Worm (Caenorhabditis elegans): ENCODE results near the gene ztf-14.

ztf-14 gene

DNA sequence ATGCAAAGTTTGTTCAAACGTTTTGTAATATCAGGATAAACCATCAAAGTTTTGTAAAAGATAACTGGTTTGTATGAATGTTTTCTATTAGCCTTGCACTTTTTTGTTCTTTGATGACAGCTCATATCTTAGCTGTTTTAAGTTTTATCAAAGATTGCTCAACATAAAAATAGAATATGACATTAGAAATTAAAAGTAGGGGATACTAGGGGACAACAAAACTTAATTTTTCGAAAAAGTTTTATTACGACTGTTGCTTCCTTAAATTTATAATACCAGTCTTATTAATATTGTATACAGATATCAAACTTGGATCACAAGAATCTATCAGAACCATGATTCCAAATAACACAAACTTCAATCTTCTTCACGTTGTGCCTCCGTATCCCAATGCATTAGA lies at the start of gene ztf-14:
ztf-14 (plus strand) TSS at position 301 of the 400 bp plus-strand sequence.
- TF ChIP-seq unc-62 (GFP tag; optimal IDR thresholded peaks at IDR 0.05) = no peak

DNA sequence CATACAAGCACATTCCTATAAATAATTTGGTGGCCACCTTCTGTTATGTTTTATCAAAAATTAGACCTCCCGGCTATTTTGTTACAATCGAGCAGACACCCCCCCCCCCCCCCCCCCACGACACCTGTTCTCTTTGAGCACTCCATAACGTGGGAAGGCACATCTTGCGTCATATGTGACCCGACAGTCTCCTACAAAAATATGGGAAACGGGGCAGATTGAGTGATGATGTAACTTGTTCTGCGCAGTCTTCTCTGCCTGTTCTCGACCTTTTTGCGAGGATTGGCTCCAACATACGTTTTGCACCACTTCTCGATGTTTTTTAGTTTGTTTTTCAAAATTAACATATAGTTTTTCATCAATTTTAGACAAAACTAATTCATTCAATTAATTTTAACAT lies 48.4 kb upstream of the ztf-14 start:
- TF ChIP-seq unc-62 (GFP tag; optimal IDR thresholded peaks at IDR 0.05) = no peak

DNA sequence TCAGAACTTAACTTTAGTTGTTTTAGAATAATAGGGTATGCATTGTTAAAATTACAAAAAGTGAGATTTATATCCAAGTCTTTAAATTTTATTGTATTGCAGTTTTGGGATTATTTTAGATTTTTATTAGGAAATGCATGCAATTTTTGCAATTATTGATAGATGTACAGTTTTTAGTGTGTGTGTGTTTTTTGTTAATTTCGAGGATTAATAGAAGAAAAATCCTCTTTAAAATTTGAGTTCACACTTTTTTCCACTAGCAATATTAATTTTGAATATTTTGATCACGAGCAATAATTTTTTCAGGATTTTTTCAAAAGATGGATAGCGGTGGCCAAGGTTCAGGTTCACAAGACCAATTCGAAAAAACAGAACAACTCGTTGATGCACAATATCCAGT lies 48.0 kb upstream of the ztf-14 start, which contains the start of gene jmjd-3.2:
jmjd-3.2 (plus strand) TSS at position 301 of the 400 bp plus-strand sequence.
- TF ChIP-seq unc-62 (GFP tag; optimal IDR thresholded peaks at IDR 0.05) = no peak

DNA sequence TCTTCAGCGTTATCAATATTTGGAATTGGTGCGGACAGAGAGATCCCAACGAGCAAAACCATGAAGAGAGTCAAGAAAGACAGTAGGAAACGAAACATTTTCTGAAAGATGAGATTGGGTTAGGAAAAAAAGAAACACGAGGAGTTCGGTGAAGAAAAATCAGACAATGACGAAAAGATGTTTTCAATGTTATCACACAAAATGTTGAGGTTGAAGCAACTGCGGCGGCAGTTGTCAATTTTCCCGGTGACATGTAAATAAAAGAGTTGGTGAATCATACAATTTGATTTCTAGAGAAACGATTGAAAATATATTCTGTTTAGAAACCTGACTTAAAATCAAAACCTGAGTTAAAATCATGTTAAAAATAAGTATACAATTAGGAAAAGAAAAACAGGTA lies 42.1 kb upstream of the ztf-14 start, which contains the start of gene F23D12.7:
F23D12.7 (minus strand) TSS at position 101 of the 400 bp plus-strand sequence.
- no peak for TF ChIP-seq unc-62 (GFP tag; optimal IDR thresholded peaks at IDR 0.05)

DNA sequence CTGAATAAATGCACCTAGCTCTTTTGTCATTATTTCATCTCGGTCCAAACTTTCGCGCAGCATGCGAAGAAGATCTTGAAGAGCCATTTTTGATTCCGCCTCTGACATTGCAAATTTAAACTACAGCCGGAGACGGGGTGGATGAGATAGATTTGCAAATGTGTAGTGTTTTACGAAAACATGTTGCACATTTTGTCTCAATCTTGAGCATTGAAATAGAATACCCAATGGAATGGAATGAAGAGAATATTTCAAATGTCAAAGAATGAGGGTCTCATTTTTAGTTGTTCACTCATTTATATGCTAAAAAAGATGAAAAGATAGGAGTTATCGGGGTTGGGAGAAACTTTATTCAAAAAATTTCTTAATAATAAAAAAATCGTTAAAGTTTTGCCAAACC lies 40.5 kb upstream of the ztf-14 start, which contains the start of gene Y66C5A.1:
Y66C5A.1 (minus strand) TSS at position 101 of the 400 bp plus-strand sequence.
- no peak for TF ChIP-seq unc-62 (GFP tag; optimal IDR thresholded peaks at IDR 0.05)

DNA sequence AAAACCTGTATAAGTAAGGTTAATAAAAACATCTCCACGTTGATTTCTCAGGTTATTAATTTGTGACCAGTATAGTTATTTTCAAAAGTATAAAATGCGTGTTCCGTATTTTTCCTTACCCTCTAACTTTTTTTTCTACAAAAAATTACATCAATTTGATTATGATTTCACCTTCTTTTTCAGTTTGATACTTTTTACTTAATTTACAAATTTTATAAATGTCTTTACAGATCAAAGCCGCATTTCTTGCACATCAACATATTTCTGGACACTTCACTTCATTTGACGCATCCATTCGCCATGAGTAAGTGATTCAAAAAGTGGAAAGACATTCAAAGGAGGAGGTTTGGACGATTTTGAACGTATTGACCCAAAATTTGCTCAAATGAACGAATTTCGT lies 35.5 kb upstream of the ztf-14 start, which contains the start of gene Y66C5A.2:
Y66C5A.2 (plus strand) TSS at position 301 of the 400 bp plus-strand sequence.
- no peak for TF ChIP-seq unc-62 (GFP tag; optimal IDR thresholded peaks at IDR 0.05)

DNA sequence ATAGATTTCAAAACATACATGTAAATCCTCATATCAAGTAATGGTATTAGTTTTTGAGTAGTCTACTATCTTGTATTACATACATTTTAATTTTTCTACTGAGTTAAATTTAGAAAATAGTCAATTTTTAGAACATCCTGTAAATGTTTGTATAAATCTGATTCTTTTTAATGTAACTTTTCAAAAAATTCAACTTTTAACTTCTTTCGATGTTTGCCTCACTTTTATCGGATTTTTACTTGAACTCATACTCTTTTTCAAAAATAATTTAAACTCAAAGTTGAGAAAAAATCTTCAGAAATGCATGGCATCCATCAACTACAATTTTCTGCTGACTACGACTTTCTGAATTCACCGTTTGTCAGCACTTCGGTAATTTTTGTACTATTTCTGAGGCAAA lies 31.4 kb upstream of the ztf-14 start, which contains the start of gene M163.7:
M163.7 (plus strand) TSS at position 301 of the 400 bp plus-strand sequence.
- TF ChIP-seq unc-62 (GFP tag; optimal IDR thresholded peaks at IDR 0.05) = no peak

DNA sequence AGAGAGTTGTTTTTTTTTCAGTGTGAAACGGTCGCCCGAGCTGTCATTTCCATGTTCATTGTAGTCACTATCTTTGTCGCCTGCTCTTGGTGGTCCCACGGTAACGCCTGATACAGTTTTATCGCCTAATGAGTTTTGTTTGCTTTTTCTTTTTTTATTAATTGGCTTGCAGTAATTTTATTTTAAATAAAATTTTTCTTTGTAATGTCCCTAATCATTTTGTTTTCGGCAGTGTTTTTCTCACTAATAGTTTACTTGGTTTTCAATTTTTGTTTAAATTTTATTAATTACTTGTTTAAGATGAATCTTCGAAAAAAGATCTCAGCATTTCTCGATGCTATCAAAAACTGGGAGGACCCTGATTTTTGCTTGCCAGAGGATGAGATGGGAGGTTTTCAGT lies 30.3 kb upstream of the ztf-14 start, which contains the start of gene M163.22:
M163.22 (plus strand) TSS at position 301 of the 400 bp plus-strand sequence.
- no peak for TF ChIP-seq unc-62 (GFP tag; optimal IDR thresholded peaks at IDR 0.05)

DNA sequence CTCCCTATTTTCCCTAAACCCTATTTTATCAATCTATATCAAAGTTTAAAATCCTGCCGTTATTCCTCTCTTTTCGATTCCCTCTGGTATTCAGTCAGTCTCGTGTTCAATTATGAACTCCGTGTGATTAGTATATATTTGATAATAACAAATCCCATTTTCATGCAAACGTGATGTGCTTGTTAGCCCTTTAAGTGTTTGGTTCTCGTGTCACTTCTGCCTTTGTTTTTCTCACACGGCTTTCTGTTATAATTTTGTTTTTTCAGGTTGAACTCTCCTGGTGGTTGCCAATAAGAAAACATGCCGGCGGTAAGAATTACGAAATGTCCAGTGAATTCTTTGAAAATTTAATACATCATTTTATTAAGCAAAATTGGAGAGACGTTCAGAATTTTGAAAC lies 29.4 kb upstream of the ztf-14 start, which contains the start of gene M163.21:
M163.21 (plus strand) TSS at position 301 of the 400 bp plus-strand sequence.
- TF ChIP-seq unc-62 (GFP tag; optimal IDR thresholded peaks at IDR 0.05) = no peak

DNA sequence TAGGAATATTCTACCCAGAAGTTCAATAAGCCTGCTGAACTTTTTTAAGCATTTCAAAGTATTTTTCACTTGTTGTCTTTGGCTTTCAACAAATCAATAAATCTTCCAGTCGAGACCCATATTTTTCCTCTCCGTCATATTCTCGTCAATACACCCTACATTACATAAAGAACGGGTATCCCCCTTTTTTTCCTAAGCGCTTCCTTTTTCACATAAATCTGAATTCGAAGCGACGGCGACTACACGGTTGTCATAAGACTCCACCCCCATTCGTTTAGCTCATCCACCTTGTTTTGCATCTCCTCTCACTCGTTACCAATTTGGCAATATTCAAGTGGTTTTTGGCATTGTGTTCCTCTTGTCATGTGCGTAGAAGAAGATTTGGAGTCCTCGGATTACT lies 26.6 kb upstream of the ztf-14 start, which contains the start of gene M163.9:
M163.9 (plus strand) TSS at position 301 of the 400 bp plus-strand sequence.
- TF ChIP-seq unc-62 (GFP tag; optimal IDR thresholded peaks at IDR 0.05) = no peak

DNA sequence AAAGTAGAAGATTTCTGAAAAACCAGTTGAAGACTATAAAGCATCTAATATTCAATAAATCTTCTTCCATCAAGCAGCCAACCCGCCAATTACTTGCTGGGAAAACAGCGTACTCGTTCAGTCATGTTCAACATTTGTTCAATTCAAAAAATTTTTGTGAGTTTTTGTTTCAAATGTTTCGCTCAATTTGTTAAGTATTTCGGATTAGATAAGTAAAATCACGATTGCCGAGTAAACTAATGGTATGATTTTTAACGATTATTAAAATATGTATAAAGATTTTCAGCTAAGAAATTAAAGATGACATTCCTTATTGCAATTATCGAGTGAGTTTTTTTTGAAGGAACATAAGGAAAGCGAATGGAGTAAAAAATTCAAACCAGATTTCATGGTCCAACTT lies 25.2 kb upstream of the ztf-14 start, which contains the start of gene M163.10:
M163.10 (plus strand) TSS at position 301 of the 400 bp plus-strand sequence.
- no peak for TF ChIP-seq unc-62 (GFP tag; optimal IDR thresholded peaks at IDR 0.05)

DNA sequence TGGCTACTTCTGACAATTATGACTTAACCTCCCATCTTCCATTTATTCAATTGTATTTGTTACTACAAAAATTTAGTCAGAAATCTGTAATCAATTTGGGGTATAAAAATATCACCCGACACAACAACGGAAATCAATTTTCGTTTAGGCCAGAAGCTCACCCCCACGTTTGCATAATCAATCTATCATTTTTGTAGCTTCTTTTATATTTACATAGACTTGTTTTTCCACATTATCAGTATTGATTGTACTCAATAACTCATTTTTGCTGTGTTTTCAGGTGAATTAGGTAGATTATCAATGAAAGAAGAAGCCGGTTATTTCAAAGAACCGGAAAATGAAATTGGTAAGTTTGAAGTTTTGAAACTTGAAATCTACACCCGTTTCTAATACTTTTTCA lies 22.1 kb upstream of the ztf-14 start, which contains the start of gene M163.5:
M163.5 (plus strand) TSS at position 301 of the 400 bp plus-strand sequence.
- TF ChIP-seq unc-62 (GFP tag; optimal IDR thresholded peaks at IDR 0.05) = no peak

DNA sequence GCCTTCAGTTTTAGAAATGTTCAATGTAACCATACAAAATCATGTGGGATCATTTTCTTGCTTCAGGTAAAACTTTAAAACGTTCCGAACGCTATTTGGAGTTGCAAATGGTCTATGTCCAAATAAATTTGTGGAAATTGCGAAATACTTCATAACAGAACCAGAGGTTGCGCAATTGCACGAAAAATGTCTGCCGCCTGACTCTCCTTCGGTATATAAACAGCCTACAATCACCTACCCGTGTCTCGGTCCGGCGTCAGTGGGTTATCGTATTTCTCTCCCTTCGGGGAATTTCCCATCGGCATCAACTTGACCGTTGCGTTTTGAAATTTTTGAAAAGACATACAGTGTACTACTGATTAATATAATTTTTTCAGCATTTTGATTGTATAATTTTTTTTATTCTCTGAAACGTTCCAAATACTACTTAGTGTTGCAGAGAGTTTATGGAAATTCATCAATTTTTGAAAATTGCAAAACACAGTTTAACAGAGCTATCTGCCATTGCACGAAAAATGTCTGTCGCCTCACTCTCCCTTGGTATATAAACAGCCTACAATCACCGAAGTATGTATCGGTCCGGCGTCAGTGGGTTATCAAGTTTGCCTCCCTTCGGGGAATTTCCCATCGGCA lies 19.1 kb upstream of the ztf-14 start:
- TF ChIP-seq unc-62 (GFP tag; optimal IDR thresholded peaks at IDR 0.05) = no peak

DNA sequence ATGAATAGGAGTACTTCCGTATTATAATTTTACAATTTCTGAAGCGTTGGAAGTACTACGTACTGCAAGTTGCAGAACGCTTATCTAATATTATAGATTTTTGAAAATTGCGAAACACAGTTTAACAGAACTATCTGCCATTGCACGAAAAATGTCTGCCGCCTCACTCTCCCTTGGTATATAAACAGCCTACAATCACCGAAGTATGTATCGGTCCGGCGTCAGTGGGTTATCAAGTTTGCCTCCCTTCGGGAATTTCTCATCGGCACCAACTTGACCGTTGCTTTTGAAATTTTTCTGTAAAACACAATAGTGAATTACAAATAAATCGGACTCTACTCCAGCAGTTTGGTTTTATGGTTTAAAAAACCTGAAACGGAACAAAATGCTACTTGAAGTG lies 18.5 kb upstream of the ztf-14 start:
- TF ChIP-seq unc-62 (GFP tag; optimal IDR thresholded peaks at IDR 0.05) = no peak

DNA sequence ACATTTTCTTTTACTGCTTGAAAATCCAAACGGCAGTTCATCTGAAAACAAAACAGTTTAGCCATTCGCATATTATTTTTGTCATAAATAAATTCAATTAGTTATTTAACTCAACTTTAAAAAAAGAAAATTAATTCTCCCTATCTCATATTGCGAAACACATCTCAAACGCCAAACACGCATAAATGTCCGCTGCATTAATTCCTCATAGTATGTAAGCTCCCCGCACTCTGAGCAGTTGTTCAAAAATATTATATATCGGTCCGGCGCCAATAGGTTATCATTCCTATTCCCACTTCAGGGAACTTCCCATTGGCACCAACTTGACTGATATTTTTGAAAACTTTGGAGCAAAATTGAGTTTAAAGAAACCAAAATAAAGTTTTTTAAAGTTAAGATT lies 17.7 kb upstream of the ztf-14 start:
- TF ChIP-seq unc-62 (GFP tag; optimal IDR thresholded peaks at IDR 0.05) = no peak

DNA sequence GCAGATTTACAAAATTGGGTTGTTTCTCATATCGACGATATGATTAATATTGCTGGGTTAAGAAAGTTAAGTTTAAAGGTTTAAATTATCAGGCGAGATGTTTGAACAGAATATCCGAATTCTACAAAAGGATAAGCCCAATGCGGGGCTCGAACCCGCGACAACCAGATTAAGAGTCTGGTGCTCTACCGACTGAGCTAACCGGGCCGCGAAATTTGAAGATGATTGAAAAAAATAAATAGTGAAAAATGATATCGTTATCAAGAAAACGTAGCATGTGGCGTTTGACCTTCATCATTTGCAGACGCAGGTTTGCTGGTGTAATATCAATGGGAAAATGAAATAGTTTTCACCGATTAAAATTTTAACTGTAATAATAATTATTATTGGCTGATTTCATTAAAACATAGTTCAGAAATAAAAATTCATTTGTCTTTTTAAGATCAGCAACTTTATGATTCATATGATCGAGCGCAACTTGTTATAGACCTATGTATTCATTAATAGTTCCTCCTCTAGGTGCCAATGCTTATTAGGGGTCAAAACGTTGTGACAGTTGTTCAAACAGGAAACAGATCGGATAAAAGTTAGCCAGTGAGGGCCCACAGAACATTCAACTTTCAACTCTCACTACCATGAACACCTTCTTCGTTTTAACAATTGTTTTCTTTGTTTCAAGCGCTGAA lies 17.0 kb upstream of the ztf-14 start, which contains the start of gene M163.11:
M163.11 (plus strand) TSS at position 636 of the 686 bp plus-strand sequence.
- TF ChIP-seq unc-62 (GFP tag; optimal IDR thresholded peaks at IDR 0.05) = no peak
